Worm (Caenorhabditis elegans): Measurements from ENCODE around the gene F45E12.6.

Gene F45E12.6

DNA sequence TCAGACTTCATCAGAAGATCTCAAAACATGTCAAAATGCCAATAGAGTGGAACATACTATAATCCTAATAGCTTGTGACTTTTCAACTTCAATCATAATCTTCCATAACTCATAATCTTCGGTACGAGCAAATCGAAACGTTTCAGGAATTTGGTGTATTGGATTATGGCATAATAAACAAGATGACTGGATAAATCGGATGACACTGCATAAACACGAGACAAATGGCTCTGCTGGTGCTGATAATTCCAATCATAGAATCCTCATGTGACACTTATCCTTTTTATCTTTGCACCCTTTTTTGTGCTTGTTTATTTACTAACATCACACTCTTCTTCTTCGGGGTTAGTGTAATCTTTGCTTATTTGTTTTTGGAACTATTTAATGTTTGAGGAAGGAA lies 30.9 kb downstream of the F45E12.6 start:
- TF ChIP-seq ceh-44 (GFP tag; IDR thresholded peaks at IDR 0.05) (no peak), daf-8 (GFP tag; IDR thresholded peaks at IDR 0.05) (no peak), skn-1 (tag; optimal IDR thresholded peaks at IDR 0.05) (no peak), lim-7 (GFP tag; IDR thresholded peaks at IDR 0.05) (no peak), dmd-6 (GFP tag; IDR thresholded peaks at IDR 0.05) (no peak), ceh-20 (GFP tag; IDR thresholded peaks at IDR 0.05) (no peak), tra-1 (GFP tag; IDR thresholded peaks at IDR 0.05) (no peak), aha-1 (tag) (peak; percentile 84), cey-2 (tag; optimal IDR thresholded peaks at IDR 0.05; ENCODE audit: borderline replicate concordance, insufficient read depth) (no peak)

DNA sequence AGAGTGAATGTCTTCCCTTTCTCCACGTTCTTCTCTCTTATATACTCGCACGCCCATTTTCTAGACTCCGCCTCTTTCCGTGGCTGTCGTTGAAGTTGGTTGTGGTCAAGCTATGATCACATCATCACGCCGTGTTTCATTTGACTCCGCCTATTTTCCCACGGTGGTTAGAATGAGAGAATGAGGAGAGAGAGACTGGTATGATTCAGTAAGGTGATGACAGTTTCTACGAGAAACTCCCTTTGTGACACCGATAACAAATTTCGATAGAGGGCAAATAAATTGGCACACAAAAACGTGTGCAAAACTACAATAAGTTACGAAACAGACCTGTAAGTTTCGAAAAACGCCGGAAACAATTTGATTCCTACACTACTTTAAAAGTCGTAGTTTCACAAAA lies 33.4 kb downstream of the F45E12.6 start:
- TF ChIP-seq snpc-4 (tag; optimal IDR thresholded peaks at IDR 0.05): no peak
- TF ChIP-seq unc-62 (GFP tag; optimal IDR thresholded peaks at IDR 0.05 in 1 of 2): peak in 1 of 2 experiments; percentile 59
- TF ChIP-seq unc-62 (tag; optimal IDR thresholded peaks at IDR 0.05): no peak
- TF ChIP-seq lin-39 (tag; optimal IDR thresholded peaks at IDR 0.05): no peak
- peak in 1 of 2 experiments; percentile 38 for TF ChIP-seq mdl-1 (tag; optimal IDR thresholded peaks at IDR 0.05)
- TF ChIP-seq hlh-30 (tag; optimal IDR thresholded peaks at IDR 0.05; ENCODE audit: insufficient read depth): peak; percentile 46
- TF ChIP-seq tra-1 (GFP tag; IDR thresholded peaks at IDR 0.05): no peak
- TF ChIP-seq php-3 (GFP tag; IDR thresholded peaks at IDR 0.05): no peak
- no peak for TF ChIP-seq lin-15B (tag; optimal IDR thresholded peaks at IDR 0.05)
- no peak for TF ChIP-seq lir-3 (tag; optimal IDR thresholded peaks at IDR 0.05)
- TF ChIP-seq F26F4.8 (GFP tag; conservative IDR thresholded peaks at IDR 0.05): no peak
- no peak for TF ChIP-seq lsy-2 (tag; optimal IDR thresholded peaks at IDR 0.05)
- TF ChIP-seq mxl-3 (GFP tag; optimal IDR thresholded peaks at IDR 0.05): peak; percentile 29
- no peak for TF ChIP-seq vab-7 (GFP tag; IDR thresholded peaks at IDR 0.05)
- TF ChIP-seq hif-1 (tag; optimal IDR thresholded peaks at IDR 0.05): no peak
- no peak for TF ChIP-seq daf-19 (GFP tag; conservative IDR thresholded peaks at IDR 0.05)
- no peak for TF ChIP-seq zag-1 (tag; optimal IDR thresholded peaks at IDR 0.05)
- peak; percentile 21 for TF ChIP-seq pqm-1 (tag; optimal IDR thresholded peaks at IDR 0.05)
- peak; percentile 65 for TF ChIP-seq dmd-6 (GFP tag; IDR thresholded peaks at IDR 0.05)
- TF ChIP-seq lin-13 (GFP tag; optimal IDR thresholded peaks at IDR 0.05): no peak
- no peak for TF ChIP-seq ces-1 (GFP tag; optimal IDR thresholded peaks at IDR 0.05)
- TF ChIP-seq nhr-11 (tag; optimal IDR thresholded peaks at IDR 0.05): no peak
- no peak for TF ChIP-seq daf-16 (GFP tag; optimal IDR thresholded peaks at IDR 0.05)
- TF ChIP-seq daf-16 (tag; optimal IDR thresholded peaks at IDR 0.05): peak; percentile 3
- peak; percentile 36 for TF ChIP-seq hlh-11 (tag; optimal IDR thresholded peaks at IDR 0.05)
- TF ChIP-seq nhr-28 (tag; optimal IDR thresholded peaks at IDR 0.05): peak; percentile 82
- no peak for TF ChIP-seq T26A8.4 (GFP tag; IDR thresholded peaks at IDR 0.05)
- no peak for TF ChIP-seq ceh-20 (GFP tag; IDR thresholded peaks at IDR 0.05)
- no peak for TF ChIP-seq rbr-2 (tag; optimal IDR thresholded peaks at IDR 0.05)
- no peak for TF ChIP-seq duxl-1 (tag; optimal IDR thresholded peaks at IDR 0.05; ENCODE audit: poor library complexity)
- TF ChIP-seq madf-5 (GFP tag; IDR thresholded peaks at IDR 0.05): no peak
- no peak for TF ChIP-seq gei-8 (GFP tag; optimal IDR thresholded peaks at IDR 0.05)
- TF ChIP-seq F37D6.2 (tag; optimal IDR thresholded peaks at IDR 0.05): no peak
- no peak for TF ChIP-seq ctbp-1 (GFP tag; IDR thresholded peaks at IDR 0.05)
- TF ChIP-seq nhr-48 (tag; optimal IDR thresholded peaks at IDR 0.05): no peak
- no peak for TF ChIP-seq ztf-11 (tag; optimal IDR thresholded peaks at IDR 0.05)
- TF ChIP-seq unc-39 (tag; optimal IDR thresholded peaks at IDR 0.05): no peak
- no peak for TF ChIP-seq ZK546.5 (tag; optimal IDR thresholded peaks at IDR 0.05)
- no peak for TF ChIP-seq snpc-1.2 (GFP tag; IDR thresholded peaks at IDR 0.05)
- TF ChIP-seq nhr-237 (tag; optimal IDR thresholded peaks at IDR 0.05): no peak
- TF ChIP-seq spr-3 (GFP tag; optimal IDR thresholded peaks at IDR 0.05): no peak
- TF ChIP-seq Y75B8A.6 (GFP tag; IDR thresholded peaks at IDR 0.05): no peak
- TF ChIP-seq mdt-29 (GFP tag; IDR thresholded peaks at IDR 0.05): no peak
- TF ChIP-seq egl-27 (tag; optimal IDR thresholded peaks at IDR 0.05): no peak
- TF ChIP-seq lin-1 (GFP tag; IDR thresholded peaks at IDR 0.05): no peak
- TF ChIP-seq attf-4 (tag; optimal IDR thresholded peaks at IDR 0.05): no peak

Measured in whole organism, L4 larva.